Fruit fly (Drosophila melanogaster) whole organism, embryonic: ENCODE results near the gene CG4020.
A peak's percentile ranks its signal among the peaks of the same experiment; 100 is the strongest.

Experiments used
- Antp ChIP-seq: fragments of 200-800 bp; sonication (Bioruptor generic); optimal IDR thresholded peaks from 3 replicates; lab custom pipeline; 2016; ENCODE audit warnings: missing biosample characterization, missing genetic modification characterization
- Atf3 ChIP-seq: fragments of 200-800 bp; sonication (Bioruptor generic); optimal IDR thresholded peaks from 3 replicates; lab custom pipeline; 2016; ENCODE audit warnings: missing biosample characterization, missing genetic modification characterization
- Bdp1 ChIP-seq: fragments of 200-800 bp; sonication (Bioruptor generic); optimal IDR thresholded peaks from 3 replicates; lab custom pipeline; 2016; ENCODE audit warnings: missing biosample characterization, missing genetic modification characterization
- Bteb2 ChIP-seq: fragments of 200-800 bp; sonication (Bioruptor generic); optimal IDR thresholded peaks from 2 replicates; lab custom pipeline; 2016; ENCODE audit warnings: missing biosample characterization, missing genetic modification characterization
- CG10431 ChIP-seq: fragments of 200-800 bp; sonication (Bioruptor generic); optimal IDR thresholded peaks from 3 replicates; lab custom pipeline; 2018; ENCODE audit warnings: missing biosample characterization, mild to moderate bottlenecking, missing genetic modification characterization
- CG10543 ChIP-seq: fragments of 200-800 bp; sonication (Bioruptor generic); optimal IDR thresholded peaks from 3 replicates; lab custom pipeline; 2017; ENCODE audit warnings: missing biosample characterization, mild to moderate bottlenecking, missing genetic modification characterization, moderate library complexity
- CG10654 ChIP-seq: fragments of 200-800 bp; sonication (Bioruptor generic); optimal IDR thresholded peaks from 2 replicates; lab custom pipeline; 2016; ENCODE audit warnings: missing biosample characterization, missing genetic modification characterization
- CG11696 ChIP-seq: fragments of 200-800 bp; sonication (Bioruptor generic); IDR thresholded peaks from 2 replicates; pipeline ENCODE4 v1.3.6; 2022; ENCODE audit warnings: missing biosample characterization, missing genetic modification characterization
- CG12299 ChIP-seq: fragments of 200-800 bp; sonication (Bioruptor generic); optimal IDR thresholded peaks from 2 replicates; lab custom pipeline; 2018; ENCODE audit warnings: missing biosample characterization, mild to moderate bottlenecking, missing genetic modification characterization
- CG12391 ChIP-seq: fragments of 200-800 bp; sonication (Bioruptor generic); optimal IDR thresholded peaks from 3 replicates; lab custom pipeline; 2018; ENCODE audit warnings: missing biosample characterization, mild to moderate bottlenecking, missing genetic modification characterization, moderate library complexity
- CG12942 ChIP-seq: fragments of 200-800 bp; sonication (Bioruptor generic); optimal IDR thresholded peaks from 3 replicates; lab custom pipeline; 2016; ENCODE audit warnings: missing biosample characterization, missing genetic modification characterization
- CG13123 ChIP-seq: fragments of 200-800 bp; sonication (Bioruptor generic); optimal IDR thresholded peaks from 2 replicates; lab custom pipeline; 2016; ENCODE audit warnings: missing biosample characterization, missing genetic modification characterization
- CG14860 ChIP-seq: fragments of 200-800 bp; sonication (Bioruptor generic); IDR thresholded peaks from 3 replicates; pipeline ENCODE4 v1.3.6; 2022; ENCODE audit warnings: missing biosample characterization, missing genetic modification characterization; ENCODE audit not compliant: partially characterized antibody
- CG15073 ChIP-seq: fragments of 200-800 bp; sonication (Bioruptor generic); optimal IDR thresholded peaks from 2 replicates; lab custom pipeline; 2016; ENCODE audit warnings: missing biosample characterization, missing genetic modification characterization
- CG16779 ChIP-seq: fragments of 200-800 bp; sonication (Bioruptor generic); IDR thresholded peaks from 2 replicates; pipeline ENCODE4 v1.3.6; 2022; ENCODE audit warnings: missing biosample characterization, missing genetic modification characterization
- CG17568 ChIP-seq: fragments of 200-800 bp; sonication (Bioruptor generic); optimal IDR thresholded peaks from 2 replicates; lab custom pipeline; 2018; ENCODE audit warnings: missing biosample characterization, mild to moderate bottlenecking, missing genetic modification characterization, moderate library complexity
- CG18262 ChIP-seq: fragments of 200-800 bp; optimal IDR thresholded peaks from 3 replicates; lab custom pipeline; 2019; ENCODE audit warnings: missing biosample characterization, mild to moderate bottlenecking, missing genetic modification characterization, moderate library complexity
- CG42726 ChIP-seq: fragments of 200-800 bp; sonication (Bioruptor generic); IDR thresholded peaks from 2 replicates; pipeline ENCODE4 v1.3.6; 2022; ENCODE audit warnings: missing biosample characterization, missing genetic modification characterization; ENCODE audit not compliant: partially characterized antibody
- CG4424 ChIP-seq: fragments of 200-800 bp; sonication (Bioruptor generic); optimal IDR thresholded peaks from 3 replicates; lab custom pipeline; 2016; ENCODE audit warnings: missing biosample characterization, missing genetic modification characterization
- CG4730 ChIP-seq: fragments of 200-800 bp; sonication (Bioruptor generic); IDR thresholded peaks from 2 replicates; pipeline ENCODE4 v1.3.6; 2022; ENCODE audit warnings: missing biosample characterization, missing genetic modification characterization
- CG6272 ChIP-seq: fragments of 200-800 bp; sonication (Bioruptor generic); IDR thresholded peaks from 2 replicates; pipeline ENCODE4 v1.3.6; 2022; ENCODE audit warnings: missing biosample characterization, missing genetic modification characterization
- CG7271 ChIP-seq: fragments of 200-800 bp; sonication (Bioruptor generic); optimal IDR thresholded peaks from 2 replicates; lab custom pipeline; 2018; ENCODE audit warnings: missing biosample characterization, mild to moderate bottlenecking, missing genetic modification characterization, moderate library complexity
- CG7786 ChIP-seq: fragments of 200-800 bp; sonication (Bioruptor generic); optimal IDR thresholded peaks from 2 replicates; lab custom pipeline; 2016; ENCODE audit warnings: missing biosample characterization, missing genetic modification characterization
- CG7839 ChIP-seq: fragments of 200-800 bp; sonication (Bioruptor generic); optimal IDR thresholded peaks from 3 replicates; lab custom pipeline; 2018; ENCODE audit warnings: missing biosample characterization, mild to moderate bottlenecking, missing genetic modification characterization, moderate library complexity
- CG7987 ChIP-seq: fragments of 200-800 bp; sonication (Bioruptor generic); optimal IDR thresholded peaks from 2 replicates; lab custom pipeline; 2018; ENCODE audit warnings: missing biosample characterization, mild to moderate bottlenecking, missing genetic modification characterization, moderate library complexity
- CG8765 ChIP-seq: fragments of 200-800 bp; sonication (Bioruptor generic); IDR thresholded peaks from 2 replicates; pipeline ENCODE4 v1.3.6; 2022; ENCODE audit warnings: missing biosample characterization, missing genetic modification characterization
- CG8944 ChIP-seq: fragments of 200-800 bp; sonication (Bioruptor generic); optimal IDR thresholded peaks from 3 replicates; lab custom pipeline; 2016; ENCODE audit warnings: missing biosample characterization, missing genetic modification characterization
- CG9215 ChIP-seq: fragments of 200-800 bp; sonication (Bioruptor generic); IDR thresholded peaks from 2 replicates; pipeline ENCODE4 v1.3.6; 2022; ENCODE audit warnings: missing biosample characterization, missing genetic modification characterization
- CG9727 ChIP-seq: fragments of 200-800 bp; sonication (Bioruptor generic); optimal IDR thresholded peaks from 3 replicates; lab custom pipeline; 2017; ENCODE audit warnings: missing biosample characterization, mild to moderate bottlenecking, missing genetic modification characterization
- Camta ChIP-seq: fragments of 200-800 bp; sonication (Bioruptor generic); optimal IDR thresholded peaks from 2 replicates; lab custom pipeline; 2016; ENCODE audit warnings: missing biosample characterization, missing genetic modification characterization
- Dek ChIP-seq: fragments of 200-800 bp; sonication (Bioruptor generic); optimal IDR thresholded peaks from 3 replicates; lab custom pipeline; 2019; ENCODE audit warnings: missing biosample characterization, mild to moderate bottlenecking, missing genetic modification characterization, moderate library complexity
- Dp ChIP-seq: fragments of 200-800 bp; sonication (Bioruptor generic); optimal IDR thresholded peaks from 2 replicates; lab custom pipeline; 2018; ENCODE audit warnings: missing biosample characterization, mild to moderate bottlenecking, missing genetic modification characterization, moderate library complexity
- Gsc ChIP-seq: fragments of 200-800 bp; sonication (Bioruptor generic); IDR thresholded peaks from 2 replicates; pipeline ENCODE4 v1.3.6; 2022; ENCODE audit warnings: missing biosample characterization, missing genetic modification characterization
- Hr78 ChIP-seq, 2 experiments: fragments of 200-800 bp in 1 of 2; fragments of >200 bp in 1 of 2; sonication (Bioruptor generic) in 1 of 2; optimal IDR thresholded peaks; 2 replicates each; lab custom pipeline; 2017 to 2019; ENCODE audit warnings: missing biosample characterization in 2 of 2, missing genetic modification characterization in 2 of 2, mild to moderate bottlenecking in 1 of 2, moderate library complexity in 1 of 2
- Max ChIP-seq: fragments of 200-800 bp; sonication (Bioruptor generic); optimal IDR thresholded peaks from 2 replicates; lab custom pipeline; 2016; ENCODE audit warnings: missing biosample characterization, mild to moderate bottlenecking, missing genetic modification characterization
- Mrtf ChIP-seq: fragments of 200-800 bp; sonication (Bioruptor generic); IDR thresholded peaks from 3 replicates; pipeline ENCODE4 v1.3.6; 2022; ENCODE audit warnings: missing biosample characterization, missing genetic modification characterization
- NK7.1 ChIP-seq: fragments of 200-800 bp; sonication (Bioruptor generic); optimal IDR thresholded peaks from 3 replicates; lab custom pipeline; 2016; ENCODE audit warnings: missing biosample characterization, missing genetic modification characterization
- Sry-δ ChIP-seq: fragments of 200-800 bp; sonication (Bioruptor generic); optimal IDR thresholded peaks from 2 replicates; lab custom pipeline; 2016; ENCODE audit warnings: missing biosample characterization, missing genetic modification characterization
- ab ChIP-seq: fragments of 200-800 bp; sonication (Bioruptor generic); optimal IDR thresholded peaks from 2 replicates; lab custom pipeline; 2016; ENCODE audit warnings: missing biosample characterization, missing genetic modification characterization
- ap ChIP-seq: fragments of 200-800 bp; sonication (Bioruptor generic); IDR thresholded peaks from 2 replicates; pipeline ENCODE4 v1.3.6; 2022; ENCODE audit warnings: missing biosample characterization, missing genetic modification characterization
- az2 ChIP-seq: fragments of 200-800 bp; sonication (Bioruptor generic); optimal IDR thresholded peaks from 3 replicates; lab custom pipeline; 2016; ENCODE audit warnings: missing biosample characterization, missing genetic modification characterization
- cwo ChIP-seq: fragments of 200-800 bp; sonication (Bioruptor generic); optimal IDR thresholded peaks from 3 replicates; lab custom pipeline; 2017; ENCODE audit warnings: missing biosample characterization, missing genetic modification characterization, mild to moderate bottlenecking, moderate library complexity, missing genetic modification reagents
- gfzf ChIP-seq: fragments of 200-800 bp; sonication (Bioruptor generic); optimal IDR thresholded peaks from 2 replicates; lab custom pipeline; 2016; ENCODE audit warnings: missing biosample characterization, mild to moderate bottlenecking, missing genetic modification characterization, moderate library complexity
- lbe ChIP-seq: fragments of 200-800 bp; sonication (Bioruptor generic); optimal IDR thresholded peaks from 2 replicates; lab custom pipeline; 2016; ENCODE audit warnings: missing biosample characterization, mild to moderate bottlenecking, missing genetic modification characterization
- luna ChIP-seq: fragments of 200-800 bp; sonication (Bioruptor generic); optimal IDR thresholded peaks from 2 replicates; lab custom pipeline; 2016; ENCODE audit warnings: missing biosample characterization, missing genetic modification characterization
- maf-S ChIP-seq: fragments of 200-800 bp; sonication (Bioruptor generic); optimal IDR thresholded peaks from 2 replicates; lab custom pipeline; 2016; ENCODE audit warnings: missing biosample characterization, missing genetic modification characterization
- nerfin-1 ChIP-seq: fragments of 200-800 bp; sonication (Bioruptor generic); optimal IDR thresholded peaks from 3 replicates; lab custom pipeline; 2019; ENCODE audit warnings: missing biosample characterization, mild to moderate bottlenecking, missing genetic modification characterization, moderate library complexity
- otp ChIP-seq: fragments of 200-800 bp; sonication (Bioruptor generic); IDR thresholded peaks from 3 replicates; pipeline ENCODE4, ENCODE4 v1.3.6; 2022; ENCODE audit warnings: missing biosample characterization, missing genetic modification characterization
- sqz ChIP-seq: fragments of 200-800 bp; sonication (Bioruptor generic); optimal IDR thresholded peaks from 3 replicates; lab custom pipeline; 2018; ENCODE audit warnings: missing biosample characterization, mild to moderate bottlenecking, missing genetic modification characterization
- stwl ChIP-seq: fragments of 200-800 bp; sonication (Bioruptor generic); optimal IDR thresholded peaks from 3 replicates; lab custom pipeline; 2018; ENCODE audit warnings: missing biosample characterization, mild to moderate bottlenecking, missing genetic modification characterization, moderate library complexity
- tx ChIP-seq: fragments of 200-800 bp; sonication (Bioruptor generic); optimal IDR thresholded peaks from 2 replicates; lab custom pipeline; 2016; ENCODE audit warnings: missing biosample characterization, missing genetic modification characterization
- zen2 ChIP-seq: fragments of 200-800 bp; sonication (Bioruptor generic); IDR thresholded peaks from 3 replicates; pipeline ENCODE4 v1.3.6; 2022; ENCODE audit warnings: missing biosample characterization, missing genetic modification characterization; ENCODE audit not compliant: partially characterized antibody

The CG4020 gene

dm6 chrX:5907916-5908315 is 2.4 kb downstream of the CG4020 start, which contains the start of gene CG12236 (continued):
- TF ChIP-seq Bteb2 (GFP tag; lab: Kevin White, UChicago) (no peak), CG10654 (GFP tag; lab: Kevin White, UChicago) (peak; percentile 24), CG4730 (GFP tag; lab: Robert Waterston, UW) (no peak), CG6272 (GFP tag; lab: Robert Waterston, UW) (no peak), CG8765 (GFP tag; lab: Robert Waterston, UW) (no peak), CG10431 (GFP tag; lab: Kevin White, UChicago) (no peak), CG17568 (no peak), tx (GFP tag; lab: Kevin White, UChicago) (no peak), Dp (GFP tag; lab: Kevin White, UChicago) (peak; percentile 97), sqz (GFP tag; lab: Kevin White, UChicago) (no peak), Bdp1 (GFP tag; lab: Kevin White, UChicago) (no peak), gfzf (peak; percentile 43), CG16779 (no peak), Sry-δ (GFP tag; lab: Kevin White, UChicago) (peak; percentile 69), otp (GFP tag; lab: Robert Waterston, UW) (no peak), Max (GFP tag; lab: Kevin White, UChicago) (peak; percentile 20), CG14860 (GFP tag; lab: Robert Waterston, UW) (no peak), Dek (tag; lab: Kevin White, UChicago) (peak; percentile 38), cwo (GFP tag; lab: Kevin White, UChicago) (no peak), Gsc (GFP tag; lab: Robert Waterston, UW) (no peak), CG12942 (no peak), CG18262 (tag; lab: Kevin White, UChicago) (peak; percentile 22), CG7271 (tag; lab: Kevin White, UChicago) (no peak), luna (GFP tag; lab: Kevin White, UChicago) (no peak), stwl (tag; lab: Kevin White, UChicago) (peak; percentile 72), Camta (GFP tag; lab: Kevin White, UChicago) (peak; percentile 37), Mrtf (no peak), nerfin-1 (peak; percentile 4), maf-S (GFP tag; lab: Kevin White, UChicago) (peak; percentile 25), Hr78 (GFP tag; optimal IDR thresholded peaks at IDR 0.05; lab: Kevin White, UChicago) (no peak), az2 (GFP tag; lab: Kevin White, UChicago) (no peak), ap (GFP tag; lab: Robert Waterston, UW) (no peak), CG7786 (GFP tag; lab: Kevin White, UChicago) (peak; percentile 2), CG13123 (no peak), CG11696 (GFP tag; lab: Robert Waterston, UW) (no peak), CG4424 (GFP tag; lab: Kevin White, UChicago) (peak; percentile 27), CG10543 (GFP tag; lab: Kevin White, UChicago) (peak; percentile 48), CG8944 (GFP tag; lab: Kevin White, UChicago) (no peak), CG7987 (GFP tag; lab: Kevin White, UChicago) (peak; percentile 77), CG42726 (GFP tag; lab: Robert Waterston, UW) (no peak), Atf3 (GFP tag; lab: Kevin White, UChicago) (no peak), lbe (GFP tag; lab: Kevin White, UChicago) (no peak), Antp (GFP tag; lab: Kevin White, UChicago) (peak; percentile 34), zen2 (no peak), CG15073 (GFP tag; lab: Kevin White, UChicago) (no peak), ab (GFP tag; lab: Kevin White, UChicago) (no peak), CG7839 (tag; lab: Kevin White, UChicago) (peak; percentile 36), NK7.1 (GFP tag; lab: Kevin White, UChicago) (peak; percentile 36), CG12299 (tag; lab: Kevin White, UChicago) (no peak), CG9215 (GFP tag; lab: Robert Waterston, UW) (no peak), CG9727 (GFP tag; lab: Kevin White, UChicago) (peak; percentile 51), CG12391 (tag; lab: Kevin White, UChicago) (peak; percentile 46)
